Worm (Caenorhabditis elegans): ENCODE data around the gene paf-2.
"Not testable (repeated sequence)": the region's sequence is repeated elsewhere in the genome, so short reads cannot be mapped to it uniquely, and the experiment has no call there.

DNA sequence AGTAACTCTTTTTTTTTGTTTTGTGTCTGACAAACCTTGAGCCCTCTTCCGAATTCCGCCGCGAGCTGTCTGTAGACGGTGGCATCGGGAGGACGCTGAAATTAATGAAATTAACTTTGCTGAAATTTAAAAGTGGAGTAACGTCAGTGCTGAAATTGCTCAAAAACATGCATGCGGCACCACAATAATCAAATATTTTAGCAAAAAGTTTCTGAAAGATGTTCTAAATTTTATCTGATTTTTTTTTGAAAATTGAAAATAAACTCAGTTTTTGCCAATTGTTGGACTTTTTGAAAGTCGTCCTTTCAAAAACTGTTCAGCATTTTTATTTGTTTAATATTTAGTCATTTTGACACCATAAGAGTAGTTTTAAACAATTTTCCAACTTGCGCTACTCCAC lies 38.4 kb upstream of the paf-2 start, which contains the start of gene cst-2:
- not testable (repeated sequence) for TF ChIP-seq nhr-12 (tag; optimal IDR thresholded peaks at IDR 0.05); tbx-2 (tag; optimal IDR thresholded peaks at IDR 0.05); pha-4 (tag; optimal IDR thresholded peaks at IDR 0.05); ama-1 (optimal IDR thresholded peaks at IDR 0.05); aly-2 (tag; optimal IDR thresholded peaks at IDR 0.05); fkh-10 (GFP tag; optimal IDR thresholded peaks at IDR 0.05); nhr-25 (tag; optimal IDR thresholded peaks at IDR 0.05); elt-2 (tag; optimal IDR thresholded peaks at IDR 0.05); unc-62 (GFP tag; optimal IDR thresholded peaks at IDR 0.05); fos-1 (tag; optimal IDR thresholded peaks at IDR 0.05); nhr-11 (tag; optimal IDR thresholded peaks at IDR 0.05); ceh-82 (tag; optimal IDR thresholded peaks at IDR 0.05); zag-1 (tag; optimal IDR thresholded peaks at IDR 0.05); mdl-1 (tag; optimal IDR thresholded peaks at IDR 0.05)
